Fruit fly (Drosophila melanogaster): ENCODE data around the gene GatC.

Gene GatC

dm6 chr2L:13802075-13802639, 30.7 kb downstream of the GatC start (continued):
- peak; percentile 60 for TF ChIP-seq Med (GFP tag)

- no peak for TF ChIP-seq CG17802 (tag; optimal IDR thresholded peaks at IDR 0.05)
- no peak for TF ChIP-seq chif (GFP tag; optimal IDR thresholded peaks at IDR 0.05)
- TF ChIP-seq CG11504 (tag; optimal IDR thresholded peaks at IDR 0.05): no peak
- TF ChIP-seq CG2120 (GFP tag; optimal IDR thresholded peaks at IDR 0.05): no peak
- no peak for TF ChIP-seq CG33213 (GFP tag; optimal IDR thresholded peaks at IDR 0.05)
- TF ChIP-seq CG12155 (GFP tag; optimal IDR thresholded peaks at IDR 0.05): no peak
- no peak for TF ChIP-seq ssp (GFP tag; IDR thresholded peaks at IDR 0.05)
- no peak for TF ChIP-seq Dfd (GFP tag; optimal IDR thresholded peaks at IDR 0.05)
- TF ChIP-seq slou (GFP tag; optimal IDR thresholded peaks at IDR 0.05): no peak
- TF ChIP-seq MBD-R2 (GFP tag; IDR thresholded peaks at IDR 0.05): no peak
- TF ChIP-seq dan (GFP tag; IDR thresholded peaks at IDR 0.05): no peak
- TF ChIP-seq toy (GFP tag; IDR thresholded peaks at IDR 0.05): no peak
- TF ChIP-seq CG7987 (GFP tag; optimal IDR thresholded peaks at IDR 0.05): peak; percentile 15
- TF ChIP-seq CG14667 (GFP tag; IDR thresholded peaks at IDR 0.05): no peak
- TF ChIP-seq CG15696 (tag; optimal IDR thresholded peaks at IDR 0.05): no peak
- TF ChIP-seq CG9817 (tag; optimal IDR thresholded peaks at IDR 0.05): no peak
- TF ChIP-seq en (GFP tag; optimal IDR thresholded peaks at IDR 0.05): no peak
- TF ChIP-seq CG13424 (tag; optimal IDR thresholded peaks at IDR 0.05): peak; percentile 27
- TF ChIP-seq CkIIα-i1 (GFP tag; IDR thresholded peaks at IDR 0.05): no peak
- TF ChIP-seq CG3281 (GFP tag; optimal IDR thresholded peaks at IDR 0.05): peak; percentile 12
- TF ChIP-seq gfzf (GFP tag; optimal IDR thresholded peaks at IDR 0.05): no peak
- peak; percentile 8 for TF ChIP-seq CG13296 (GFP tag; optimal IDR thresholded peaks at IDR 0.05)
- no peak for TF ChIP-seq CG3163 (GFP tag; optimal IDR thresholded peaks at IDR 0.05)
- TF ChIP-seq CG31224 (GFP tag; IDR thresholded peaks at IDR 0.05): no peak
- no peak for TF ChIP-seq Hey (tag; optimal IDR thresholded peaks at IDR 0.05)
- TF ChIP-seq CG14050 (GFP tag; IDR thresholded peaks at IDR 0.05): no peak
- no peak for TF ChIP-seq D19A (tag; optimal IDR thresholded peaks at IDR 0.05)
- TF ChIP-seq tup (GFP tag; optimal IDR thresholded peaks at IDR 0.05): no peak
- TF ChIP-seq CG10366 (GFP tag; IDR thresholded peaks at IDR 0.05): no peak
- no peak for TF ChIP-seq Dip2 (GFP tag; IDR thresholded peaks at IDR 0.05)
- no peak for TF ChIP-seq CG15269 (tag; optimal IDR thresholded peaks at IDR 0.05)
- no peak for TF ChIP-seq tio (GFP tag; optimal IDR thresholded peaks at IDR 0.05)
- TF ChIP-seq tll (GFP tag; optimal IDR thresholded peaks at IDR 0.05): no peak
- no peak for TF ChIP-seq chm (GFP tag; IDR thresholded peaks at IDR 0.05)
- no peak for TF ChIP-seq Fer3 (tag; optimal IDR thresholded peaks at IDR 0.05)
- TF ChIP-seq Side (GFP tag; optimal IDR thresholded peaks at IDR 0.05): no peak
- TF ChIP-seq fd3F (GFP tag; optimal IDR thresholded peaks at IDR 0.05): no peak
- TF ChIP-seq Kr (GFP tag; optimal IDR thresholded peaks at IDR 0.05): no peak
- TF ChIP-seq CG12219 (GFP tag; optimal IDR thresholded peaks at IDR 0.05): no peak
- no peak for TF ChIP-seq dm (GFP tag; optimal IDR thresholded peaks at IDR 0.05)
- TF ChIP-seq Nf-YB (GFP tag; optimal IDR thresholded peaks at IDR 0.05): no peak
- TF ChIP-seq CG3407 (GFP tag; optimal IDR thresholded peaks at IDR 0.05): peak; percentile 21
- TF ChIP-seq CG17361 (GFP tag; IDR thresholded peaks at IDR 0.05): no peak
- TF ChIP-seq twi (tag; optimal IDR thresholded peaks at IDR 0.05): no peak
- TF ChIP-seq CrebB (tag; optimal IDR thresholded peaks at IDR 0.05): peak; percentile 54
- no peak for TF ChIP-seq ap (GFP tag; IDR thresholded peaks at IDR 0.05)
- TF ChIP-seq CG4730 (GFP tag; IDR thresholded peaks at IDR 0.05): no peak
- TF ChIP-seq CG4424 (GFP tag; optimal IDR thresholded peaks at IDR 0.05): no peak
- peak; percentile 13 for TF ChIP-seq CG31365 (tag; optimal IDR thresholded peaks at IDR 0.05)
These were observed 31.7 kb downstream of the GatC start for dm6 chr2L:13801166-13801565.
